Fruit fly (Drosophila melanogaster): ENCODE measurements around the gene CG31550.
A peak's percentile ranks its signal among the peaks of the same experiment; 100 is the strongest.

The CG31550 gene

DNA sequence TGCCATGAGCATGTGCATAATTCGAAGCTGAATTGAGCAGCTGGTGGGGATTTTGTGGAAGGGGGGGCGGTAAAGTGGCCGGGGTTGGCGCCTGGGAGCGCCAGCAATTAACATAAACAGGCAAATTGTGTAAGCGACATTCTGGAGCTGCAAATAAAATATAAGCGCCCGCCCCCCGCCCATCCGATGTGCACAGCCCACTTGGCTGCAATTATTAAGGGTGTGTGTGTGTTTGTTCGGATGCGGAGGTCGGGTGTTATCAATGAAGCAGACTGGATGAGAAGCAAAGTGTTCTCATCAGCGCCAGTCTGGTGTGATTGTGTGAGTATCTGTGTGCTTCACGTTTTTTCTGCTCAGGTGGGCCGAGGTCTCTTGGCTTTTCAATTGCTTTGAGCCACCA is 34.4 kb downstream of the CG31550 start:
- no peak for TF ChIP-seq pnt (GFP tag; optimal IDR thresholded peaks at IDR 0.05)
- 0 out of 4 replicates have a peak, but pooled peaks have one; percentile 58 for TF ChIP-seq chinmo (GFP tag; IDR thresholded peaks at IDR 0.05; ENCODE audit: partially characterized antibody)
- no peak for TF ChIP-seq Fer2 (tag; optimal IDR thresholded peaks at IDR 0.05)
- TF ChIP-seq ATbp (GFP tag; optimal IDR thresholded peaks at IDR 0.05): no peak
- peak; percentile 27 for TF ChIP-seq Ets65A (GFP tag)
- no peak for TF ChIP-seq CG16863 (GFP tag; optimal IDR thresholded peaks at IDR 0.05)
- no peak for TF ChIP-seq CG7928 (GFP tag; optimal IDR thresholded peaks at IDR 0.05)
- no peak for TF ChIP-seq CG2116 (GFP tag; optimal IDR thresholded peaks at IDR 0.05)
- TF ChIP-seq CG3065 (GFP tag; optimal IDR thresholded peaks at IDR 0.05): no peak
- no peak for TF ChIP-seq CG18599 (GFP tag; optimal IDR thresholded peaks at IDR 0.05)
- TF ChIP-seq crol (GFP tag; IDR thresholded peaks at IDR 0.05): peak; percentile 21; the same call in 1 of the 2 replicates
- TF ChIP-seq CG7372 (GFP tag; IDR thresholded peaks at IDR 0.05): 0 out of 2 replicates have a peak, but pooled peaks have one; percentile 12
- TF ChIP-seq bcd (GFP tag; optimal IDR thresholded peaks at IDR 0.05): no peak
- no peak for TF ChIP-seq ERR (GFP tag; optimal IDR thresholded peaks at IDR 0.05)
- no peak for TF ChIP-seq Atf3 (GFP tag; optimal IDR thresholded peaks at IDR 0.05)
- no peak for TF ChIP-seq HHEX (GFP tag; optimal IDR thresholded peaks at IDR 0.05)
- TF ChIP-seq CG8290 (GFP tag; optimal IDR thresholded peaks at IDR 0.05): no peak
- no peak for TF ChIP-seq CG8290 (tag; optimal IDR thresholded peaks at IDR 0.05)
- TF ChIP-seq CG11456 (GFP tag; IDR thresholded peaks at IDR 0.05): no peak
- no peak for TF ChIP-seq Nf-YA (GFP tag; IDR thresholded peaks at IDR 0.05)
- no peak for TF ChIP-seq Hmr (GFP tag; optimal IDR thresholded peaks at IDR 0.05)
- TF ChIP-seq CG11560 (tag; IDR thresholded peaks at IDR 0.05): no peak
- no peak for TF ChIP-seq CG12659 (GFP tag; optimal IDR thresholded peaks at IDR 0.05)
- TF ChIP-seq mld (GFP tag; IDR thresholded peaks at IDR 0.05; ENCODE audit: partially characterized antibody): no peak
- 0 out of 3 replicates have a peak, but pooled peaks have one; percentile 16 for TF ChIP-seq hb (GFP tag; IDR thresholded peaks at IDR 0.05; ENCODE audit: partially characterized antibody)
- TF ChIP-seq CG14710 (tag; optimal IDR thresholded peaks at IDR 0.05): no peak
- TF ChIP-seq gt (GFP tag; IDR thresholded peaks at IDR 0.05): 0 out of 2 replicates have a peak, but pooled peaks have one; percentile 7
- no peak for TF ChIP-seq CG18011 (GFP tag; optimal IDR thresholded peaks at IDR 0.05)
- no peak for TF ChIP-seq D19B (GFP tag; optimal IDR thresholded peaks at IDR 0.05)
- TF ChIP-seq CG7271 (tag; optimal IDR thresholded peaks at IDR 0.05): no peak
- no peak for TF ChIP-seq CG7786 (GFP tag; optimal IDR thresholded peaks at IDR 0.05)

DNA sequence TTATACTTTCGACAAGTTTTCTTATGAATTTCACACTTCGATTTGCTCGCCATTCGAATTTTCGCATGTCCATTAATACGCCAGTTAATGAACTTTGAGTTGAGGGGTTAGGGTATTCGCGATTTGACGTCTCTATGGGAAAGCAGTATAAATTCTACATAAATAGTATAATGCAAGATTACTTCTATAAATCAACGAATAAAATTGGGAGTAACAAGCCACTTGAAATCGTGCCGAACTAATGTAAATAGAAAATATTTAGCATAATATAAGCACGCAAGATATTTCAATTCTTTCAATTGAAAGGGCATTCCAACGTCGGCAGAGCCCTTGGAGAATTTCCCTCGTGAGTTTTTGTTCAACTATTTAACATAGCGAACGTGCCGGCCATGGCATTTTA is 35.2 kb downstream of the CG31550 start:
- peak; percentile 77 for TF ChIP-seq D19A (tag; optimal IDR thresholded peaks at IDR 0.05)
- TF ChIP-seq CG34422 (GFP tag; IDR thresholded peaks at IDR 0.05): no peak
- TF ChIP-seq sens (GFP tag): peak; percentile 61

dm6 chr3R:5523070-5523637 is 37.8 kb downstream of the CG31550 start, which contains the start of the genes CG43845 and Nmdar1:
Gene CG43845, minus strand, starts transcription at chr3R:5523120.
Gene Nmdar1, minus strand, starts transcription at chr3R:5523328.
- TF ChIP-seq Awh (GFP tag; IDR thresholded peaks at IDR 0.05): no peak
- TF ChIP-seq shn (GFP tag; optimal IDR thresholded peaks at IDR 0.05): no peak
- TF ChIP-seq nmo (GFP tag; optimal IDR thresholded peaks at IDR 0.05): no peak
- TF ChIP-seq tup (GFP tag; optimal IDR thresholded peaks at IDR 0.05): no peak
- TF ChIP-seq ems (GFP tag; optimal IDR thresholded peaks at IDR 0.05): peak; percentile 2
- TF ChIP-seq Camta (GFP tag; optimal IDR thresholded peaks at IDR 0.05): no peak
- TF ChIP-seq Fer3 (tag; optimal IDR thresholded peaks at IDR 0.05): no peak
- TF ChIP-seq luna (GFP tag; optimal IDR thresholded peaks at IDR 0.05): no peak
- peak; percentile 21; the same call in 1 of the 3 replicates for TF ChIP-seq so (GFP tag; IDR thresholded peaks at IDR 0.05)
- no peak for TF ChIP-seq CG6683 (GFP tag; optimal IDR thresholded peaks at IDR 0.05)
- TF ChIP-seq sens (GFP tag): peak; percentile 74
- TF ChIP-seq eve (GFP tag; optimal IDR thresholded peaks at IDR 0.05): no peak
- TF ChIP-seq chinmo (GFP tag; IDR thresholded peaks at IDR 0.05; ENCODE audit: partially characterized antibody): peak; percentile 90; the same call in 2 of the 4 replicates
- no peak for TF ChIP-seq lov (optimal IDR thresholded peaks at IDR 0.05)
- no peak for TF ChIP-seq lov (GFP tag; IDR thresholded peaks at IDR 0.05)
- TF ChIP-seq Med (GFP tag): peak; percentile 72
- TF ChIP-seq Rfx (GFP tag; IDR thresholded peaks at IDR 0.05): no peak
- no peak for TF ChIP-seq Oaz (GFP tag; IDR thresholded peaks at IDR 0.05)
- TF ChIP-seq CG7987 (GFP tag; optimal IDR thresholded peaks at IDR 0.05): no peak

Measured in whole organism, embryonic.